Worm (Caenorhabditis elegans): ENCODE data around the gene Y59A8B.8.

Gene Y59A8B.8

DNA sequence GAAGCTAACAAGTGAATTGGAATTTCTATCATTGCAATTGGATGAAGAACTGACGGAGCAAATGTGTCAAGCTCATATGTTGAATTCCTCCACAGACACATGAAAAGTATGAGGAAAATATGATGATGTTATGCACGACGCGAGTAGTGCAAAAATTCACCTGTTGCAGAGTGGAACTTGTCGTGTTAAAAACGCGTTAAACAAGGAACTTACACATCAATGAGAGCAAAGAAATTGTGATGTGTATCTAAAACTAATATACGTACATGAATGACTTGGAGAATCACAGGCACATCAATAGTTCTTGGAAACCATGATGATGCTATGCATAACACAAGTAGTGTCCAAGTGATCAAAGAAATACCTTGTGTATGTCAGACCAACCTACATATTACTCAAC is 48.9 kb downstream of the Y59A8B.8 start, which contains the start of gene srh-134:
Gene srh-134, minus strand, starts transcription at position 101 of the 400 bp plus-strand sequence.
- TF ChIP-seq sea-1 (GFP tag; conservative IDR thresholded peaks at IDR 0.05) (no peak), B0310.2 (tag; optimal IDR thresholded peaks at IDR 0.05) (no peak), aly-1 (tag; optimal IDR thresholded peaks at IDR 0.05) (no peak), ets-7 (tag; optimal IDR thresholded peaks at IDR 0.05) (no peak), F13C5.2 (tag; optimal IDR thresholded peaks at IDR 0.05) (no peak), scrt-1 (GFP tag; IDR thresholded peaks at IDR 0.05) (no peak), ceh-36 (tag; optimal IDR thresholded peaks at IDR 0.05) (no peak), hnd-1 (tag; optimal IDR thresholded peaks at IDR 0.05) (no peak), ceh-13 (GFP tag; optimal IDR thresholded peaks at IDR 0.05) (no peak), hmbx-1 (tag; optimal IDR thresholded peaks at IDR 0.05) (no peak), tbx-37 (GFP tag; conservative IDR thresholded peaks at IDR 0.05) (no peak), tbx-11 (GFP tag; IDR thresholded peaks at IDR 0.05) (no peak), tra-4 (tag; optimal IDR thresholded peaks at IDR 0.05) (no peak), hmg-4 (GFP tag; optimal IDR thresholded peaks at IDR 0.05) (no peak)

DNA sequence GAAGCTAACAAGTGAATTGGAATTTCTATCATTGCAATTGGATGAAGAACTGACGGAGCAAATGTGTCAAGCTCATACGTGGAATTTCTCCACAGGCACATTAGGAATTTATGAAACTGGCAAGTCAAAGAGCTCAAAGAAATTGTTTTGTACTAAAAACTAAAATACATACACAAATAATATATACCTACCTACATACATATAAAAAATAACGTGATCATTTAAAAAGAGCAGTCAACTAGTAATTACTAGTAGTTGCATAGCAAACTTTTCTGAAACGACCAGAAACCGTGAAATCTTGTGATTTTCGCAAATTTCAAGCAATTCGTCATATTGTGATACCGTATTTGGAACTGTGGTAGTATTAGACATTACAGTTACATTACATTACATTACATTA is 52.0 kb downstream of the Y59A8B.8 start, which contains the start of gene srh-133:
Gene srh-133, minus strand, starts transcription at position 101 of the 400 bp plus-strand sequence.
- TF ChIP-seq pes-1 (GFP tag; IDR thresholded peaks at IDR 0.05) (no peak), scrt-1 (GFP tag; IDR thresholded peaks at IDR 0.05) (no peak), ceh-13 (GFP tag; optimal IDR thresholded peaks at IDR 0.05) (no peak), B0310.2 (tag; optimal IDR thresholded peaks at IDR 0.05) (no peak), sea-1 (GFP tag; conservative IDR thresholded peaks at IDR 0.05) (no peak), hnd-1 (tag; optimal IDR thresholded peaks at IDR 0.05) (no peak), ceh-36 (tag; optimal IDR thresholded peaks at IDR 0.05) (no peak), tbx-37 (GFP tag; conservative IDR thresholded peaks at IDR 0.05) (no peak)
